Worm (Caenorhabditis elegans): ENCODE results near the gene stt-3.

ce11 chrIII:6279453-6279852 lies 31.0 kb downstream of the stt-3 start:
- TF ChIP-seq unc-39 (tag; optimal IDR thresholded peaks at IDR 0.05) = no peak
- no peak for TF ChIP-seq nhr-28 (tag; optimal IDR thresholded peaks at IDR 0.05)
- TF ChIP-seq pha-4 (tag; optimal IDR thresholded peaks at IDR 0.05) = no peak
- TF ChIP-seq nhr-237 (tag; optimal IDR thresholded peaks at IDR 0.05) = no peak
- TF ChIP-seq nhr-76 (tag; optimal IDR thresholded peaks at IDR 0.05) = no peak
- TF ChIP-seq unc-62 (GFP tag; optimal IDR thresholded peaks at IDR 0.05) = no peak
- TF ChIP-seq blmp-1 (tag; optimal IDR thresholded peaks at IDR 0.05) = no peak
- no peak for TF ChIP-seq ztf-11 (tag; optimal IDR thresholded peaks at IDR 0.05)
- TF ChIP-seq mab-5 (tag; optimal IDR thresholded peaks at IDR 0.05) = no peak
